Fruit fly (Drosophila melanogaster) whole organism, embryonic: ENCODE data around the gene CG15818.

ENCODE experiments used
- CG10147 ChIP-seq: fragments of 200-800 bp; sonication (Bioruptor generic); optimal IDR thresholded peaks from 2 replicates; lab custom pipeline; 2019; ENCODE audit warnings: missing biosample characterization, mild to moderate bottlenecking, missing genetic modification characterization, moderate library complexity
- CG10267 ChIP-seq: fragments of 200-800 bp; sonication (Bioruptor generic); optimal IDR thresholded peaks from 2 replicates; lab custom pipeline; 2018; ENCODE audit warnings: missing biosample characterization, mild to moderate bottlenecking, missing genetic modification characterization, moderate library complexity
- CG11723 ChIP-seq: fragments of 200-800 bp; sonication (Bioruptor generic); optimal IDR thresholded peaks from 2 replicates; lab custom pipeline; 2017; ENCODE audit warnings: missing biosample characterization, mild to moderate bottlenecking, missing genetic modification characterization
- CG12391 ChIP-seq: fragments of 200-800 bp; sonication (Bioruptor generic); optimal IDR thresholded peaks from 3 replicates; lab custom pipeline; 2018; ENCODE audit warnings: missing biosample characterization, mild to moderate bottlenecking, missing genetic modification characterization, moderate library complexity
- CG15011 ChIP-seq: fragments of 200-800 bp; sonication (Bioruptor generic); optimal IDR thresholded peaks from 3 replicates; lab custom pipeline; 2018; ENCODE audit warnings: missing biosample characterization, mild to moderate bottlenecking, missing genetic modification characterization
- CG1603 ChIP-seq: fragments of 200-800 bp; sonication (Bioruptor generic); optimal IDR thresholded peaks from 2 replicates; lab custom pipeline; 2019; ENCODE audit warnings: missing biosample characterization, mild to moderate bottlenecking, missing genetic modification characterization, moderate library complexity
- CG17829 ChIP-seq: fragments of 200-800 bp; optimal IDR thresholded peaks from 2 replicates; lab custom pipeline; 2019; ENCODE audit warnings: missing biosample characterization, mild to moderate bottlenecking, missing genetic modification characterization, moderate library complexity
- CG2116 ChIP-seq: fragments of 200-800 bp; sonication (Bioruptor generic); optimal IDR thresholded peaks from 3 replicates; lab custom pipeline; 2018; ENCODE audit warnings: missing biosample characterization, mild to moderate bottlenecking, missing genetic modification characterization
- CG4617 ChIP-seq: fragments of 200-800 bp; sonication (Bioruptor generic); optimal IDR thresholded peaks from 3 replicates; lab custom pipeline; 2016; ENCODE audit warnings: missing biosample characterization, missing genetic modification characterization, borderline replicate concordance
- CG5180 ChIP-seq: fragments of 200-800 bp; sonication (Bioruptor generic); optimal IDR thresholded peaks from 3 replicates; lab custom pipeline; 2017; ENCODE audit warnings: missing biosample characterization, missing genetic modification characterization, mild to moderate bottlenecking, moderate library complexity, missing genetic modification reagents
- CG6175 ChIP-seq: fragments of 200-800 bp; sonication (Bioruptor generic); IDR thresholded peaks from 3 replicates; pipeline ENCODE4 v1.3.6; 2022; ENCODE audit warnings: missing biosample characterization, missing genetic modification characterization
- CG7786 ChIP-seq: fragments of 200-800 bp; sonication (Bioruptor generic); optimal IDR thresholded peaks from 2 replicates; lab custom pipeline; 2016; ENCODE audit warnings: missing biosample characterization, missing genetic modification characterization
- CG7928 ChIP-seq: fragments of 200-800 bp; sonication (Bioruptor generic); optimal IDR thresholded peaks from 2 replicates; lab custom pipeline; 2017; ENCODE audit warnings: missing biosample characterization, mild to moderate bottlenecking, missing genetic modification characterization
- CG7963 ChIP-seq: fragments of 200-800 bp; sonication (Bioruptor generic); IDR thresholded peaks from 3 replicates; pipeline ENCODE4 v1.3.6; 2022; ENCODE audit warnings: missing biosample characterization, missing genetic modification characterization; ENCODE audit not compliant: partially characterized antibody
- CG8359 ChIP-seq: fragments of 200-800 bp; sonication (Bioruptor generic); optimal IDR thresholded peaks from 2 replicates; lab custom pipeline; 2017; ENCODE audit warnings: missing biosample characterization, mild to moderate bottlenecking, missing genetic modification characterization, borderline replicate concordance
- CG9437 ChIP-seq: fragments of 200-800 bp; sonication (Bioruptor generic); optimal IDR thresholded peaks from 2 replicates; lab custom pipeline; 2018; ENCODE audit warnings: missing biosample characterization, mild to moderate bottlenecking, missing genetic modification characterization
- Dbx ChIP-seq: fragments of 200-800 bp; sonication (Bioruptor generic); IDR thresholded peaks from 3 replicates; pipeline ENCODE4 v1.3.6; 2022; ENCODE audit warnings: missing biosample characterization, missing genetic modification characterization
- Drgx ChIP-seq: fragments of 200-800 bp; sonication (Bioruptor generic); IDR thresholded peaks from 2 replicates; pipeline ENCODE4 v1.3.6; 2022; ENCODE audit warnings: missing biosample characterization, missing genetic modification characterization
- ERR ChIP-seq: fragments of 200-800 bp; sonication (Bioruptor generic); optimal IDR thresholded peaks from 2 replicates; lab custom pipeline; 2016; ENCODE audit warnings: missing biosample characterization, missing genetic modification characterization
- H15 ChIP-seq: fragments of 200-800 bp; sonication (Bioruptor generic); IDR thresholded peaks from 3 replicates; pipeline ENCODE4 v1.3.6; 2022; ENCODE audit warnings: missing biosample characterization, missing genetic modification characterization
- HLH54F ChIP-seq: fragments of 200-800 bp; sonication (Bioruptor generic); optimal IDR thresholded peaks from 3 replicates; lab custom pipeline; 2016; ENCODE audit warnings: missing biosample characterization, missing genetic modification characterization
- Hand ChIP-seq: fragments of 200-800 bp; sonication (Bioruptor generic); optimal IDR thresholded peaks from 2 replicates; lab custom pipeline; 2017; ENCODE audit warnings: mild to moderate bottlenecking, missing biosample characterization, missing genetic modification reagents, missing genetic modification characterization
- HmgD ChIP-seq: fragments of 200-800 bp; sonication (Bioruptor generic); optimal IDR thresholded peaks from 3 replicates; lab custom pipeline; 2016; ENCODE audit warnings: missing biosample characterization, missing genetic modification characterization
- Hr39 ChIP-seq: fragments of >200 bp; optimal IDR thresholded peaks from 2 replicates; lab custom pipeline; 2017
- Hsf ChIP-seq: fragments of 200-800 bp; sonication (Bioruptor generic); optimal IDR thresholded peaks from 3 replicates; lab custom pipeline; 2016; ENCODE audit warnings: missing biosample characterization, missing genetic modification characterization
- Med ChIP-seq: fragments of 200-800 bp; sonication (Bioruptor generic); peaks from one replicate; lab custom pipeline; 2016; ENCODE audit warnings: missing biosample characterization, missing genetic modification characterization, mild to moderate bottlenecking, inconsistent platforms, moderate library complexity
- Mes4 ChIP-seq: fragments of 200-800 bp; sonication (Bioruptor generic); optimal IDR thresholded peaks from 2 replicates; lab custom pipeline; 2016; ENCODE audit warnings: missing biosample characterization, missing genetic modification characterization
- NC2α ChIP-seq: fragments of 200-800 bp; sonication (Bioruptor generic); optimal IDR thresholded peaks from 2 replicates; lab custom pipeline; 2016; ENCODE audit warnings: missing biosample characterization, missing genetic modification characterization
- NFAT ChIP-seq: fragments of 200-800 bp; sonication (Bioruptor generic); IDR thresholded peaks from 2 replicates; pipeline ENCODE4 v1.3.6; 2022; ENCODE audit warnings: missing biosample characterization, missing genetic modification characterization
- Nf-YA ChIP-seq: fragments of 200-800 bp; sonication (Bioruptor generic); IDR thresholded peaks from 2 replicates; pipeline ENCODE4 v1.3.6; 2022; ENCODE audit warnings: missing biosample characterization, missing genetic modification characterization
- Oli ChIP-seq: fragments of 200-800 bp; sonication (Bioruptor generic); optimal IDR thresholded peaks from 2 replicates; lab custom pipeline; 2018; ENCODE audit warnings: missing biosample characterization, mild to moderate bottlenecking, missing genetic modification characterization, moderate library complexity
- Ravus ChIP-seq: fragments of 200-800 bp; sonication (Bioruptor generic); IDR thresholded peaks from 2 replicates; pipeline ENCODE4 v1.3.6; 2022; ENCODE audit warnings: missing biosample characterization, missing genetic modification characterization
- Rfx ChIP-seq: fragments of 200-800 bp; sonication (Bioruptor generic); IDR thresholded peaks from 2 replicates; pipeline ENCODE4 v1.3.6; 2022; ENCODE audit warnings: missing biosample characterization, missing genetic modification characterization
- ac ChIP-seq: fragments of 200-800 bp; sonication (Bioruptor generic); optimal IDR thresholded peaks from 3 replicates; lab custom pipeline; 2017; ENCODE audit warnings: missing biosample characterization, mild to moderate bottlenecking, missing genetic modification characterization
- aop ChIP-seq: fragments of 200-800 bp; sonication (Bioruptor generic); IDR thresholded peaks from 2 replicates; pipeline ENCODE4 v1.3.6; 2022; ENCODE audit warnings: missing biosample characterization, missing genetic modification characterization
- ase ChIP-seq: fragments of 200-800 bp; sonication (Bioruptor generic); IDR thresholded peaks from 3 replicates; pipeline ENCODE4 v1.3.6; 2022; ENCODE audit warnings: missing biosample characterization, missing genetic modification characterization
- ato ChIP-seq: fragments of 200-800 bp; sonication (Bioruptor generic); IDR thresholded peaks from 2 replicates; pipeline ENCODE4 v1.3.6; 2022; ENCODE audit warnings: missing biosample characterization, missing genetic modification characterization; ENCODE audit not compliant: partially characterized antibody
- bigmax ChIP-seq: fragments of 200-800 bp; sonication (Bioruptor generic); optimal IDR thresholded peaks from 2 replicates; lab custom pipeline; 2018; ENCODE audit warnings: missing biosample characterization, mild to moderate bottlenecking, missing genetic modification characterization
- cg ChIP-seq: fragments of 200-800 bp; sonication (Bioruptor generic); optimal IDR thresholded peaks from 3 replicates; lab custom pipeline; 2019; ENCODE audit warnings: missing biosample characterization, mild to moderate bottlenecking, missing genetic modification characterization, moderate library complexity
- crc ChIP-seq: fragments of 200-800 bp; sonication (Bioruptor generic); optimal IDR thresholded peaks from 2 replicates; lab custom pipeline; 2016; ENCODE audit warnings: missing biosample characterization, missing genetic modification characterization
- dm ChIP-seq: fragments of 200-800 bp; sonication (Bioruptor generic); optimal IDR thresholded peaks from 3 replicates; lab custom pipeline; 2016; ENCODE audit warnings: missing biosample characterization, missing genetic modification characterization
- dysf ChIP-seq: fragments of 200-800 bp; sonication (Bioruptor generic); IDR thresholded peaks from 3 replicates; pipeline ENCODE4 v1.3.6; 2022; ENCODE audit warnings: missing biosample characterization, missing genetic modification characterization
- emc ChIP-seq: fragments of 200-800 bp; sonication (Bioruptor generic); optimal IDR thresholded peaks from 2 replicates; lab custom pipeline; 2016; ENCODE audit warnings: missing biosample characterization, missing genetic modification characterization
- h ChIP-seq: fragments of >200 bp; optimal IDR thresholded peaks from 2 replicates; lab custom pipeline; 2017
- ham ChIP-seq: fragments of 200-800 bp; sonication (Bioruptor generic); IDR thresholded peaks from 2 replicates; pipeline ENCODE4 v1.3.6; 2022; ENCODE audit warnings: missing biosample characterization, missing genetic modification characterization
- hth ChIP-seq: fragments of >200 bp; optimal IDR thresholded peaks from 2 replicates; lab custom pipeline; 2017; ENCODE audit warnings: inconsistent platforms
- mam ChIP-seq: fragments of 200-800 bp; sonication (Bioruptor generic); optimal IDR thresholded peaks from 3 replicates; lab custom pipeline; 2016; ENCODE audit warnings: missing biosample characterization, missing genetic modification characterization
- pnt ChIP-seq: fragments of 200-800 bp; sonication (Bioruptor generic); optimal IDR thresholded peaks from 3 replicates; lab custom pipeline; 2016; ENCODE audit warnings: missing biosample characterization, missing genetic modification characterization
- sug ChIP-seq: fragments of 200-800 bp; optimal IDR thresholded peaks from 2 replicates; lab custom pipeline; 2019; ENCODE audit warnings: missing biosample characterization, mild to moderate bottlenecking, missing genetic modification characterization, moderate library complexity
- tup ChIP-seq: fragments of 200-800 bp; sonication (Bioruptor generic); optimal IDR thresholded peaks from 2 replicates; lab custom pipeline; 2016; ENCODE audit warnings: missing biosample characterization, mild to moderate bottlenecking, missing genetic modification characterization, moderate library complexity

CG15818 gene

dm6 chr2L:7433957-7434736 lies 23.4 kb downstream of the CG15818 start (continued):
- peak; percentile 62; the same call in 1 of the 2 replicates for TF ChIP-seq NFAT (GFP tag; lab: Robert Waterston, UW)
- peak; percentile 62 for TF ChIP-seq HLH54F (GFP tag; lab: Kevin White, UChicago)
- TF ChIP-seq CG17829 (tag; lab: Kevin White, UChicago), result peak; percentile 29
- TF ChIP-seq H15 (GFP tag; lab: Robert Waterston, UW), result peak; percentile 51; the same call in 2 of the 3 replicates
- peak; percentile 91 for TF ChIP-seq Dbx (GFP tag; lab: Robert Waterston, UW)
- TF ChIP-seq CG10267, result peak; percentile 60
- no peak for TF ChIP-seq ac (GFP tag; lab: Kevin White, UChicago)
- TF ChIP-seq CG5180, result no peak
- peak; percentile 49 for TF ChIP-seq CG1603 (tag; lab: Kevin White, UChicago)
- TF ChIP-seq CG9437 (GFP tag; lab: Kevin White, UChicago), result peak; percentile 59
- TF ChIP-seq ham, result peak; percentile 84; the same call in 1 of the 2 replicates
- no peak for TF ChIP-seq bigmax (GFP tag; lab: Kevin White, UChicago)
- peak; percentile 88 for TF ChIP-seq Hand (GFP tag; lab: Kevin White, UChicago)
- peak; percentile 46 for TF ChIP-seq mam (GFP tag; lab: Kevin White, UChicago)
- no peak for TF ChIP-seq HmgD (GFP tag; lab: Kevin White, UChicago)
- no peak for TF ChIP-seq aop (GFP tag; lab: Robert Waterston, UW)
- TF ChIP-seq Mes4, result no peak
- TF ChIP-seq CG2116 (GFP tag; lab: Kevin White, UChicago), result no peak
- TF ChIP-seq CG7786 (GFP tag; lab: Kevin White, UChicago), result peak; percentile 17
- peak; percentile 91 for TF ChIP-seq Med (GFP tag; lab: Kevin White, UChicago)
- TF ChIP-seq hth (lab: Kevin White, UChicago), result no peak
- TF ChIP-seq emc (GFP tag; lab: Kevin White, UChicago), result peak; percentile 3
- no peak for TF ChIP-seq pnt (GFP tag; lab: Kevin White, UChicago)
- peak; percentile 45 for TF ChIP-seq Hsf
- TF ChIP-seq Rfx (GFP tag; lab: Robert Waterston, UW), result peak; percentile 95
- TF ChIP-seq ato (GFP tag; lab: Robert Waterston, UW), result no peak
- TF ChIP-seq CG7928 (GFP tag; lab: Kevin White, UChicago), result peak; percentile 12
- TF ChIP-seq CG7963 (GFP tag; lab: Robert Waterston, UW), result no peak
- peak; percentile 90 for TF ChIP-seq dysf (GFP tag; lab: Robert Waterston, UW)
- 0 out of 3 replicates have a peak, but pooled peaks have one; percentile 28 for TF ChIP-seq ase (GFP tag; lab: Robert Waterston, UW)
- TF ChIP-seq Nf-YA (GFP tag; lab: Robert Waterston, UW), result peak; percentile 62; the same call in 1 of the 2 replicates
- TF ChIP-seq CG4617 (GFP tag; lab: Kevin White, UChicago), result no peak
- no peak for TF ChIP-seq crc (GFP tag; lab: Kevin White, UChicago)
- TF ChIP-seq Hr39 (lab: Kevin White, UChicago), result no peak
- TF ChIP-seq sug (tag; lab: Kevin White, UChicago), result peak; percentile 73
- TF ChIP-seq tup (GFP tag; lab: Kevin White, UChicago), result no peak
- TF ChIP-seq Ravus (GFP tag; lab: Robert Waterston, UW), result peak; percentile 83
- no peak for TF ChIP-seq CG8359 (GFP tag; lab: Kevin White, UChicago)
- TF ChIP-seq CG11723 (GFP tag; lab: Kevin White, UChicago), result peak; percentile 38
- TF ChIP-seq CG15011 (GFP tag; lab: Kevin White, UChicago), result peak; percentile 50
- TF ChIP-seq cg (GFP tag; lab: Kevin White, UChicago), result no peak
- peak; percentile 18 for TF ChIP-seq CG10147
- TF ChIP-seq CG6175, result peak; percentile 24; the same call in 1 of the 3 replicates
- no peak for TF ChIP-seq NC2α (GFP tag; lab: Kevin White, UChicago)
- no peak for TF ChIP-seq h
- TF ChIP-seq Drgx, result peak; percentile 53; the same call in 1 of the 2 replicates
- no peak for TF ChIP-seq ERR (GFP tag; lab: Kevin White, UChicago)
- TF ChIP-seq CG12391 (tag; lab: Kevin White, UChicago), result peak; percentile 85
- TF ChIP-seq dm (GFP tag; lab: Kevin White, UChicago), result no peak
- TF ChIP-seq Oli (tag; lab: Kevin White, UChicago), result peak; percentile 77
